Fruit fly (Drosophila melanogaster): ENCODE data around the gene PCID2.

Gene PCID2

DNA sequence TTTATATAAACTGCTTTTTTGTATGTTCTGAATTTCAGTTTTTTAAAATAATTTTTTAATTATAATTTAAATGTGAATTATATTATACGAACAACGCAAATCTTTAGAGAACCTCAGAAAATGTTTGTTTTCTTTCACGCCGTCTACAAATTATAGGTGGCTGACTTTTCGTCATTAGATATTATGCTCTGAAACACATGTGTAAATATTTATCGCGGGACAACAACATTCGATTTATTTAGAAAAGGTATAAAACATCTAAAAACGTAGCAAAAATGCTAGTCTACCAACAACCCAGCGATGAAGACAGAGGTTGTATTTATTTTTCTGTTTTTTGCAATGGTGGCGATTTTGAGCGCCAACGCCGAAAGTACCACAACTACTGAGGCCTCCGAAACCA is 16.4 kb upstream of the PCID2 start, which contains the start of gene CG42832:
Gene CG42832 (plus strand): TSS at position 301 of the 400 bp plus-strand sequence.
- TF ChIP-seq fkh (GFP tag; optimal IDR thresholded peaks at IDR 0.05), result peak; percentile 5
- no peak for TF ChIP-seq Hr4 (GFP tag; optimal IDR thresholded peaks at IDR 0.05)
- TF ChIP-seq CG11294 (GFP tag; IDR thresholded peaks at IDR 0.05), result no peak
- no peak for TF ChIP-seq Gug (GFP tag; IDR thresholded peaks at IDR 0.05)
- no peak for TF ChIP-seq CG34406 (GFP tag; optimal IDR thresholded peaks at IDR 0.05)

DNA sequence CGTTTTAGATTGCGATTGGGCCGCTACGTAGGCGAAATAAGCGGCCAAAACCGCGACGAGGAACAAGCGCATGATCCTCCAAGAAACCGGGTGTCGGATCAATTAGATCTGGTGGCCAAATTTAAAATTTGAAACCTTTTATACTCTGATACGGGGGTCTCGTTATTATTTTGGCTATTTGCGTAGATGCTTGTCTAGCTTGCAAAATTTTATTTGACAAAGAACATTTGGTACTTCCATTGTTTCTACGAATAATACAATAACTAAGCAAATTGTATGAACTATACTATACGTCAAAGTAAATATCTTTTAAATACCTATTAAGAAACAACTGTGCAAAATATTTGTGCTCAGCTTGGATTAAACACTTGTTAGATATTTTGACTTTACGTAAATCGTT is 6.2 kb upstream of the PCID2 start, which contains the start of gene Muc68Ca:
Gene Muc68Ca (minus strand): TSS at position 101 of the 400 bp plus-strand sequence.
- TF ChIP-seq CG16779 (tag; optimal IDR thresholded peaks at IDR 0.05), result no peak
- no peak for TF ChIP-seq acj6 (GFP tag; optimal IDR thresholded peaks at IDR 0.05)
- no peak for TF ChIP-seq Hr39 (GFP tag; optimal IDR thresholded peaks at IDR 0.05)
- no peak for TF ChIP-seq Ets21C (GFP tag; optimal IDR thresholded peaks at IDR 0.05)
- no peak for TF ChIP-seq dac (GFP tag; optimal IDR thresholded peaks at IDR 0.05)
- TF ChIP-seq svp (GFP tag), result no peak
- no peak for TF ChIP-seq CG6163 (GFP tag; IDR thresholded peaks at IDR 0.05)
- TF ChIP-seq CG6792 (GFP tag; optimal IDR thresholded peaks at IDR 0.05), result no peak
- TF ChIP-seq Hr4 (GFP tag; optimal IDR thresholded peaks at IDR 0.05), result no peak
- no peak for TF ChIP-seq OdsH (GFP tag; optimal IDR thresholded peaks at IDR 0.05)
- TF ChIP-seq CG8319 (GFP tag; optimal IDR thresholded peaks at IDR 0.05), result no peak
- TF ChIP-seq CG11902 (GFP tag; optimal IDR thresholded peaks at IDR 0.05), result no peak
- TF ChIP-seq Sox15 (GFP tag; optimal IDR thresholded peaks at IDR 0.05), result no peak
- no peak for TF ChIP-seq net (GFP tag; optimal IDR thresholded peaks at IDR 0.05)
- no peak for TF ChIP-seq Lpt (GFP tag; optimal IDR thresholded peaks at IDR 0.05)
- no peak for TF ChIP-seq CG3032 (tag; optimal IDR thresholded peaks at IDR 0.05)
- no peak for TF ChIP-seq CG11294 (GFP tag; IDR thresholded peaks at IDR 0.05)
- TF ChIP-seq CG8119 (GFP tag; IDR thresholded peaks at IDR 0.05), result no peak
- TF ChIP-seq Eip78C (GFP tag), result no peak
- TF ChIP-seq cyc (GFP tag; optimal IDR thresholded peaks at IDR 0.05), result no peak

dm6 chr3L:11622750-11623149 is 3.5 kb upstream of the PCID2 start:
- no peak for TF ChIP-seq CG11902 (GFP tag; optimal IDR thresholded peaks at IDR 0.05)
- TF ChIP-seq Ets21C (GFP tag; optimal IDR thresholded peaks at IDR 0.05), result no peak
- TF ChIP-seq Eip93F (GFP tag; optimal IDR thresholded peaks at IDR 0.05), result no peak
- no peak for TF ChIP-seq eg (GFP tag; IDR thresholded peaks at IDR 0.05)
- no peak for TF ChIP-seq lz (GFP tag; optimal IDR thresholded peaks at IDR 0.05)
- TF ChIP-seq Met (GFP tag; optimal IDR thresholded peaks at IDR 0.05), result no peak
- no peak for TF ChIP-seq Hr4 (GFP tag; optimal IDR thresholded peaks at IDR 0.05)
- TF ChIP-seq Eip78C (GFP tag), result no peak
- no peak for TF ChIP-seq CG31627 (GFP tag; optimal IDR thresholded peaks at IDR 0.05)
- no peak for TF ChIP-seq svp (GFP tag)
- no peak for TF ChIP-seq CG32006 (GFP tag; optimal IDR thresholded peaks at IDR 0.05)
- TF ChIP-seq salr (GFP tag; optimal IDR thresholded peaks at IDR 0.05), result no peak
- no peak for TF ChIP-seq CG8632 (GFP tag; optimal IDR thresholded peaks at IDR 0.05)
- no peak for TF ChIP-seq cyc (GFP tag; optimal IDR thresholded peaks at IDR 0.05)
- no peak for TF ChIP-seq Gug (GFP tag; IDR thresholded peaks at IDR 0.05)
- no peak for TF ChIP-seq Ets96B (tag; optimal IDR thresholded peaks at IDR 0.05)
- TF ChIP-seq Sox15 (GFP tag; optimal IDR thresholded peaks at IDR 0.05), result no peak
- no peak for TF ChIP-seq CG1621 (tag; optimal IDR thresholded peaks at IDR 0.05)

DNA sequence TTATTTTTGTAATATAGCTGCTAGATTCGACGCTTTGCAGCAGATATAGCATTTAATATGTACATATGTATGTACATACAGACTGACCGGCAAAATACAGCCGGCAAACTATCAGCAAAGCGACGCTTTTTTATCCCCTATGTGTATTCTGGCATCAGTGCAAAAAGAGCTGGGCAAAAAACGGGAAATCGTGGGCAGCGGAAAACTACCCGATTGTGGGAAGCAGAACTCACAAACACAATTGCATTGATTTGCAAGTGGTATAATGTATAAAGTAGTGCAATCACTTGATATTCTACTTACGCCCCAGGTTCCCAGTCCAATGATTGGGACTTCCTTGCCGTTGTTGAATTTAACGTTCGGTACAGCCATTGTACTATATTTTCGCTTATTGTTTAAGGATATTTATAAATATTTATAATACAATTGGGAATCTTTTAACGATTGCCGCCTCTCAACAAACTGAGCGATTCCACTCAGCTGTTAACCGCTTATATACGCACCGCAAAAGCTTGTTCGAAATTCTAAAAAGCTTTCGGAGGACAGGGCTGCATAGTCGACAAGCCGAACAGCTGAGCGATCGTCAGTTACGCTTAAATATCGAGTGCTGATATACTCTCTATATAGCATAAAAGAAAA is 2.9 kb upstream of the PCID2 start:
- TF ChIP-seq CG6808 (GFP tag; optimal IDR thresholded peaks at IDR 0.05) (peak; percentile 17), CG8632 (GFP tag; optimal IDR thresholded peaks at IDR 0.05) (no peak), CG6792 (GFP tag; optimal IDR thresholded peaks at IDR 0.05) (no peak), CG11762 (GFP tag; optimal IDR thresholded peaks at IDR 0.05; ENCODE audit: insufficient read depth) (no peak), fkh (GFP tag; optimal IDR thresholded peaks at IDR 0.05) (no peak), Met (GFP tag; optimal IDR thresholded peaks at IDR 0.05) (no peak), CG31627 (GFP tag; optimal IDR thresholded peaks at IDR 0.05) (no peak), Hr38 (GFP tag; optimal IDR thresholded peaks at IDR 0.05) (no peak), acj6 (GFP tag; optimal IDR thresholded peaks at IDR 0.05) (no peak), CG32006 (GFP tag; optimal IDR thresholded peaks at IDR 0.05) (no peak), fd59A (GFP tag; optimal IDR thresholded peaks at IDR 0.05) (no peak), eg (GFP tag; IDR thresholded peaks at IDR 0.05) (no peak), CG34406 (GFP tag; optimal IDR thresholded peaks at IDR 0.05) (no peak), CG8119 (GFP tag; IDR thresholded peaks at IDR 0.05) (no peak; the same call in 2 of the 3 replicates), CG3032 (tag; optimal IDR thresholded peaks at IDR 0.05) (no peak), achi (GFP tag; optimal IDR thresholded peaks at IDR 0.05) (no peak), spab (GFP tag; optimal IDR thresholded peaks at IDR 0.05) (no peak), CG7368 (GFP tag; optimal IDR thresholded peaks at IDR 0.05) (no peak), CG11902 (GFP tag; optimal IDR thresholded peaks at IDR 0.05) (no peak), Hr39 (GFP tag; optimal IDR thresholded peaks at IDR 0.05) (no peak), CG10631 (GFP tag; optimal IDR thresholded peaks at IDR 0.05) (no peak), vri (GFP tag; optimal IDR thresholded peaks at IDR 0.05) (peak; percentile 3), net (GFP tag; optimal IDR thresholded peaks at IDR 0.05) (peak; percentile 7), Eip75B (GFP tag; optimal IDR thresholded peaks at IDR 0.05) (no peak), Eip93F (GFP tag; optimal IDR thresholded peaks at IDR 0.05) (peak; percentile 64), dac (GFP tag; optimal IDR thresholded peaks at IDR 0.05) (no peak), lz (GFP tag; optimal IDR thresholded peaks at IDR 0.05) (no peak), cyc (GFP tag; optimal IDR thresholded peaks at IDR 0.05) (no peak)
